Worm (Caenorhabditis elegans): Measurements from ENCODE around the gene srx-96.

Gene srx-96

DNA sequence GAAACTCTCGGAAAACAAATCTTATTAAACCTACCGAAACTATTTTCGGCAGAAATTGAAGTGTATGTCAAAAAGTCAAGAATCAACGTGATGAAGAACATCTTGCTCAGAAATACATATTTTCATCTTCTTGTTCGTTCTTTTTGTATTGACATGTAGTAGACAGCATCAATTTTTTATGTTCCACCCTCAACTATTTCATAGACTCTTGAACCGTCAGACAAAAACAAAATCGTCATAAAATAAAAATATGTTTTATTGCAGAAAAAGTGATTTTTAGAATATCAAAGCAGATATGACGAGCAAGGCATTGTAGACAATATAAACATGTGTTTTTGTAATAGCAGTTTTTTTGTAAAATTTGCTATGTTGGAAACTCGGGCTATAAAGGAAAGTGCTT is 13.6 kb downstream of the srx-96 start, which contains the start of gene F35E12.2:
Gene F35E12.2 (minus strand): TSS at position 101 of the 400 bp plus-strand sequence.
- TF ChIP-seq unc-120 (tag; optimal IDR thresholded peaks at IDR 0.05; ENCODE audit: poor library complexity, severe bottlenecking) (no peak), sptf-1 (tag; optimal IDR thresholded peaks at IDR 0.05) (no peak), ces-1 (GFP tag; optimal IDR thresholded peaks at IDR 0.05) (no peak), snpc-4 (tag; optimal IDR thresholded peaks at IDR 0.05) (no peak), lin-32 (GFP tag; optimal IDR thresholded peaks at IDR 0.05) (no peak), tbx-8 (GFP tag; optimal IDR thresholded peaks at IDR 0.05) (no peak), bed-3 (GFP tag; optimal IDR thresholded peaks at IDR 0.05) (no peak), M03D4.4 (tag; optimal IDR thresholded peaks at IDR 0.05) (no peak), blmp-1 (tag; optimal IDR thresholded peaks at IDR 0.05) (no peak), nhr-237 (tag; optimal IDR thresholded peaks at IDR 0.05) (no peak), pha-4 (tag; optimal IDR thresholded peaks at IDR 0.05) (no peak), mab-5 (tag; optimal IDR thresholded peaks at IDR 0.05) (no peak), unc-62 (GFP tag; optimal IDR thresholded peaks at IDR 0.05) (no peak), ztf-11 (tag; optimal IDR thresholded peaks at IDR 0.05) (no peak), elt-3 (tag; optimal IDR thresholded peaks at IDR 0.05) (no peak), ceh-39 (tag; optimal IDR thresholded peaks at IDR 0.05) (no peak), lin-13 (tag; optimal IDR thresholded peaks at IDR 0.05) (no peak), flh-1 (GFP tag; optimal IDR thresholded peaks at IDR 0.05) (no peak), cnd-1 (tag; optimal IDR thresholded peaks at IDR 0.05) (no peak)

ce11 chrV:13725574-13725973 is 14.4 kb downstream of the srx-96 start, which contains the start of gene fbxa-181:
Gene fbxa-181 (plus strand): TSS chrV:13725874.
- no peak for TF ChIP-seq cnd-1 (tag; optimal IDR thresholded peaks at IDR 0.05)
- TF ChIP-seq M03D4.4 (tag; optimal IDR thresholded peaks at IDR 0.05) = no peak
- TF ChIP-seq ham-2 (GFP tag; optimal IDR thresholded peaks at IDR 0.05) = no peak
- TF ChIP-seq flh-1 (GFP tag; optimal IDR thresholded peaks at IDR 0.05) = no peak
- no peak for TF ChIP-seq mls-2 (tag; optimal IDR thresholded peaks at IDR 0.05)
- TF ChIP-seq nhr-237 (tag; optimal IDR thresholded peaks at IDR 0.05) = no peak
- no peak for TF ChIP-seq ces-1 (GFP tag; optimal IDR thresholded peaks at IDR 0.05)
- TF ChIP-seq lsy-2 (tag; optimal IDR thresholded peaks at IDR 0.05) = no peak
- TF ChIP-seq zip-8 (tag; optimal IDR thresholded peaks at IDR 0.05) = no peak
- no peak for TF ChIP-seq ceh-43 (GFP tag; optimal IDR thresholded peaks at IDR 0.05)

ce11 chrV:13730762-13731161 is 19.6 kb downstream of the srx-96 start, which contains the start of gene dct-17:
Gene dct-17 (minus strand): TSS chrV:13730784.
- TF ChIP-seq lin-32 (GFP tag; optimal IDR thresholded peaks at IDR 0.05) = no peak
- TF ChIP-seq cnd-1 (tag; optimal IDR thresholded peaks at IDR 0.05) = no peak
- no peak for TF ChIP-seq mls-2 (tag; optimal IDR thresholded peaks at IDR 0.05)
- TF ChIP-seq nhr-12 (tag; optimal IDR thresholded peaks at IDR 0.05) = no peak
- no peak for TF ChIP-seq lsy-2 (tag; optimal IDR thresholded peaks at IDR 0.05)
- no peak for TF ChIP-seq flh-1 (GFP tag; optimal IDR thresholded peaks at IDR 0.05)
- TF ChIP-seq nhr-28 (tag; optimal IDR thresholded peaks at IDR 0.05) = no peak
- TF ChIP-seq mep-1 (tag; optimal IDR thresholded peaks at IDR 0.05) = no peak
- TF ChIP-seq snpc-4 (tag; optimal IDR thresholded peaks at IDR 0.05) = no peak
- no peak for TF ChIP-seq M03D4.4 (tag; optimal IDR thresholded peaks at IDR 0.05)
- no peak for TF ChIP-seq ceh-39 (tag; optimal IDR thresholded peaks at IDR 0.05)

ce11 chrV:13736147-13736546 is 25.0 kb downstream of the srx-96 start, which contains the start of gene F35E12.6:
Gene F35E12.6 (minus strand): TSS chrV:13736247.
- TF ChIP-seq cnd-1 (tag; optimal IDR thresholded peaks at IDR 0.05) (no peak), lin-13 (tag; optimal IDR thresholded peaks at IDR 0.05) (no peak), drap-1 (GFP tag; optimal IDR thresholded peaks at IDR 0.05) (no peak)

ce11 chrV:13738374-13738773 is 27.2 kb downstream of the srx-96 start, which contains the start of gene irg-5:
Gene irg-5 (minus strand): TSS chrV:13738474.
- no peak for TF ChIP-seq sptf-1 (tag; optimal IDR thresholded peaks at IDR 0.05)

ce11 chrV:13739901-13740300 is 28.7 kb downstream of the srx-96 start:
- no peak for TF ChIP-seq blmp-1 (tag; optimal IDR thresholded peaks at IDR 0.05)
- no peak for TF ChIP-seq nhr-237 (tag; optimal IDR thresholded peaks at IDR 0.05)
- TF ChIP-seq nhr-2 (tag; optimal IDR thresholded peaks at IDR 0.05) = no peak
- TF ChIP-seq unc-62 (GFP tag; optimal IDR thresholded peaks at IDR 0.05) = no peak
- TF ChIP-seq M03D4.4 (tag; optimal IDR thresholded peaks at IDR 0.05) = no peak
- TF ChIP-seq unc-120 (tag; optimal IDR thresholded peaks at IDR 0.05; ENCODE audit: poor library complexity, severe bottlenecking) = no peak
- no peak for TF ChIP-seq tbx-8 (GFP tag; optimal IDR thresholded peaks at IDR 0.05)
- no peak for TF ChIP-seq lin-32 (GFP tag; optimal IDR thresholded peaks at IDR 0.05)
- no peak for TF ChIP-seq mep-1 (tag; optimal IDR thresholded peaks at IDR 0.05)
- no peak for TF ChIP-seq mls-2 (tag; optimal IDR thresholded peaks at IDR 0.05)
- TF ChIP-seq hlh-1 (tag; optimal IDR thresholded peaks at IDR 0.05) = no peak
- TF ChIP-seq elt-3 (tag; optimal IDR thresholded peaks at IDR 0.05) = no peak
- TF ChIP-seq ces-1 (GFP tag; optimal IDR thresholded peaks at IDR 0.05) = no peak

Measured in whole organism, mixed stage, embryonic.